Worm (Caenorhabditis elegans) whole organism, early embryonic: ENCODE data around the gene fzr-1.

Source experiments
- B0310.2 ChIP-seq: sonication (generic microtip); optimal IDR thresholded peaks from 2 replicates; lab custom pipeline; 2016; ENCODE audit warnings: mild to moderate bottlenecking, missing genetic modification characterization, missing compliant biosample characterization
- F13C5.2 ChIP-seq: sonication (generic microtip); optimal IDR thresholded peaks from 2 replicates; lab custom pipeline; 2017; ENCODE audit warnings: mild to moderate bottlenecking, missing genetic modification characterization, inconsistent platforms, missing compliant biosample characterization
- aly-1 ChIP-seq: sonication (generic microtip); optimal IDR thresholded peaks from 2 replicates; lab custom pipeline; 2016; ENCODE audit warnings: missing genetic modification characterization, missing compliant biosample characterization
- ama-1 ChIP-seq: fragments of 150-350 bp; optimal IDR thresholded peaks from 2 replicates; lab custom pipeline; 2014
- ceh-13 ChIP-seq: fragments of 200-800 bp; sonication (Bioruptor generic); optimal IDR thresholded peaks from 2 replicates; lab custom pipeline; 2018; ENCODE audit warnings: mild to moderate bottlenecking, missing genetic modification characterization, missing compliant biosample characterization
- ceh-36 ChIP-seq: sonication (generic microtip); optimal IDR thresholded peaks from 2 replicates; lab custom pipeline; 2016; ENCODE audit warnings: missing genetic modification characterization, inconsistent platforms, missing compliant biosample characterization
- ets-7 ChIP-seq: sonication (generic microtip); optimal IDR thresholded peaks from 2 replicates; lab custom pipeline; 2016; ENCODE audit warnings: missing genotype, missing genetic modification characterization, missing compliant biosample characterization
- flt-1 ChIP-seq: fragments of 200-800 bp; sonication (Bioruptor generic); IDR thresholded peaks from 2 replicates; pipeline ENCODE4 v1.3.6; 2022; ENCODE audit warnings: missing genetic modification characterization, missing compliant biosample characterization
- hmbx-1 ChIP-seq: sonication (generic microtip); optimal IDR thresholded peaks from 2 replicates; lab custom pipeline; 2016; ENCODE audit warnings: mild to moderate bottlenecking, missing genetic modification characterization, missing compliant biosample characterization
- hmg-4 ChIP-seq: fragments of 200-800 bp; sonication (Bioruptor generic); optimal IDR thresholded peaks from 2 replicates; lab custom pipeline; 2018; ENCODE audit warnings: mild to moderate bottlenecking, missing genetic modification characterization, missing compliant biosample characterization
- hnd-1 ChIP-seq: sonication (generic microtip); optimal IDR thresholded peaks from 2 replicates; lab custom pipeline; 2016; ENCODE audit warnings: missing genetic modification characterization, missing compliant biosample characterization
- pes-1 ChIP-seq: fragments of 200-800 bp; sonication (Bioruptor generic); IDR thresholded peaks from 2 replicates; pipeline ENCODE4 v1.3.6; 2022; ENCODE audit warnings: missing genetic modification reagents, missing genetic modification characterization, missing compliant biosample characterization
- scrt-1 ChIP-seq: fragments of 200-800 bp; sonication (Bioruptor generic); IDR thresholded peaks from 2 replicates; pipeline ENCODE4 v1.3.6; 2022; ENCODE audit warnings: missing genetic modification characterization, missing compliant biosample characterization
- sea-1 ChIP-seq: fragments of 200-800 bp; sonication (Bioruptor generic); conservative IDR thresholded peaks from 2 replicates; pipeline ENCODE4 v1.3.6; 2022; ENCODE audit warnings: missing genetic modification characterization, missing compliant biosample characterization
- tbx-11 ChIP-seq: fragments of 200-800 bp; sonication (Bioruptor generic); IDR thresholded peaks from 2 replicates; pipeline ENCODE4 v1.3.6; 2022; ENCODE audit warnings: missing genetic modification characterization, missing compliant biosample characterization
- tbx-37 ChIP-seq: fragments of 200-800 bp; sonication (Bioruptor generic); conservative IDR thresholded peaks from 2 replicates; pipeline ENCODE4 v1.3.6; 2022; ENCODE audit warnings: missing genetic modification reagents, missing genetic modification characterization, missing compliant biosample characterization
- tra-4 ChIP-seq: sonication (generic microtip); optimal IDR thresholded peaks from 2 replicates; lab custom pipeline; 2017; ENCODE audit warnings: missing genetic modification characterization, missing compliant biosample characterization

The fzr-1 gene

DNA sequence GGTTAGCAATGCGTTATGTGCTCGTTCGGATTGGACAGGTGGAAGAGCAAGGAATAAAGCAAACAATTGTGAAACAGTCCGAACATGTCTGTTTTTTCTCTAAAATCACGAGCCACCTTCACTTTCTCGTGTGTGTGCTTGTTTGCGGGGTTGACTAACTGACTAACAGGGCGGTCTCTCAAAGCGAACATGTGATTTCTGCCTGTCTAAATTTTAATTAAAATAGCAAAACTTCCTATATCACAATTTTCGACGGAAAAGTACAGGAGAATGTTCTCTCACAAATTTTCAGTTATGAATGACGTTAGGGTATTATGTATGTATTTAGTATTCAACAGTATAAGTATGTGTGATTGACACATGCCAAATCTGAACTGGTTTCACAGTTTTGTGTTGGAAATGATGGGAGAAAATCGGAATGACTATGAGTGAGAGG is 22.3 kb downstream of the fzr-1 start:
- no peak for TF ChIP-seq flt-1 (GFP tag; lab: Robert Waterston, UW)
- TF ChIP-seq F13C5.2 (tag; lab: Kevin White, UChicago): no peak
- TF ChIP-seq ama-1 (lab: Kevin White, UChicago): no peak
- no peak for TF ChIP-seq tbx-11 (GFP tag; lab: Robert Waterston, UW)
- TF ChIP-seq tbx-37 (GFP tag; lab: Robert Waterston, UW): no peak
- no peak for TF ChIP-seq B0310.2
- no peak for TF ChIP-seq ets-7 (tag; lab: Kevin White, UChicago)
- no peak for TF ChIP-seq ceh-13 (GFP tag; lab: Kevin White, UChicago)
- TF ChIP-seq ceh-36: no peak
- no peak for TF ChIP-seq pes-1 (GFP tag; lab: Robert Waterston, UW)
- no peak for TF ChIP-seq sea-1
- TF ChIP-seq hmbx-1: no peak
- no peak for TF ChIP-seq hnd-1 (tag; lab: Kevin White, UChicago)
- no peak for TF ChIP-seq hmg-4 (GFP tag; lab: Kevin White, UChicago)
- no peak for TF ChIP-seq aly-1 (tag; lab: Kevin White, UChicago)
- no peak for TF ChIP-seq scrt-1 (GFP tag; lab: Robert Waterston, UW)
- no peak for TF ChIP-seq tra-4

DNA sequence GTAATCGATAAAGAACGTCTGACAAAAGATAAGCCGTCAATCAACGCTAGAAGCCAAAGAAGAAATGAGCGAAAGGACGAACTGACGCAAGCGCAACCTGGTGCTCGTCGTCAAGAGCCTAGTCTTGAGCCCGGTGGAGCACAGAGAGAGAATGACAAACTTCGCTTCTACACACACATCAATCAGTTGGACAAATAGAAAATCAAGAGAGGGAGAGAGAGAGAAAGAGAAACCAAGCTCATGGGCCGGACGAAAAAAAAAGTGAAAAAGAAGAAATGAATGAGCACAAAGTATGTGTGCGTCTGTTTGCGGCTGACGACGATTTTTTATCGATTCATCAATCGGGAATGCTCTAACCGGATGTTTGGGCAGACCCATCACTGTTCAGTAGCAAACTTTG is 23.1 kb downstream of the fzr-1 start:
- TF ChIP-seq hmbx-1 (no peak), aly-1 (tag; lab: Kevin White, UChicago) (no peak), flt-1 (GFP tag; lab: Robert Waterston, UW) (no peak), hnd-1 (tag; lab: Kevin White, UChicago) (no peak), ets-7 (tag; lab: Kevin White, UChicago) (no peak), pes-1 (GFP tag; lab: Robert Waterston, UW) (no peak), F13C5.2 (tag; lab: Kevin White, UChicago) (no peak), hmg-4 (GFP tag; lab: Kevin White, UChicago) (no peak), ceh-13 (GFP tag; lab: Kevin White, UChicago) (no peak), ama-1 (lab: Kevin White, UChicago) (no peak)

DNA sequence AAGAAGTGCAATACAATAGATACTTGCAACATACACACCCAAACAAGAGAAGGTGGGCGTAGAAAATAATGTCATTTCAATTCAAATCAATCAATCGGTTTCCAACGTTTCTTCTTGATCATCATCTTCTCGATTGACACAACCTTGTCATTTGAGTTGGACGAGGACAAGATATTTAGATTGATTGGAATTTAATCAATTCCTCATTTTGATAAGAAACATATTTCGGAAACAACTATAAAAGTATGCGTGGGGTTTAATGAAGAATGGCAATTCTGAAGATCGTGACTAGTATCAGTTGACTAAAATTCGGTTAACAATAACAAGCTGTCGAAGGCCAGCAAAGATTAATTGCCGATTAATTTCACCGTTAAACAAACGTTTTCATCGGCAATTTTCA is 23.6 kb downstream of the fzr-1 start:
- TF ChIP-seq hmg-4 (GFP tag; lab: Kevin White, UChicago) (no peak), tbx-37 (GFP tag; lab: Robert Waterston, UW) (no peak), ets-7 (tag; lab: Kevin White, UChicago) (no peak), ceh-36 (no peak), hnd-1 (tag; lab: Kevin White, UChicago) (no peak), tbx-11 (GFP tag; lab: Robert Waterston, UW) (no peak)

DNA sequence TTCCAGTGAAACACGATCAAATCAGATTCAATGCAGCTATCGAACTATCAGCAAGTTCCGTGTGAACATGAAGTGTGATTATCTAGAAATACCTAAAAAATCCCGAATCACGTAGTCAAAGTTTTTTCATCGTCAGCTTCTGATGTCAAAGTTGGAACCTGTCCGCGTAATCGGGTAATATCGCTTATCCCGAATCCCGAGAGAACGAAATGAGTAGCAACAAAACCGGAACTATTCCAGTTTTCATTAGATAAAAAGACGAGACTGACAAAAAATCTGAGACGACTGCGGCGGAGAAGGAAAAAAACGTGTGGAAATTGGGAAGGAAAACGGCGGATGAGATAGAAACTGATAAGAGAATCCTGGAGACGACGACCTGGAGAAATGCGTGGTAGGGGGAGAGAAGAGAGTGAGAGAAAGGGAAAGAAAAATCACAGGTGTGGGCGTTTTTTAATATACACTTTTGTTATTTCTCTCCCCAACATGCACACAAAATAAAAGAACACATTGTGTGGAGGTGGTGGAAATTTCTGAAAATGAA is 24.2 kb downstream of the fzr-1 start:
- TF ChIP-seq hmg-4 (GFP tag; lab: Kevin White, UChicago) (peak; percentile 11), hnd-1 (tag; lab: Kevin White, UChicago) (no peak)

DNA sequence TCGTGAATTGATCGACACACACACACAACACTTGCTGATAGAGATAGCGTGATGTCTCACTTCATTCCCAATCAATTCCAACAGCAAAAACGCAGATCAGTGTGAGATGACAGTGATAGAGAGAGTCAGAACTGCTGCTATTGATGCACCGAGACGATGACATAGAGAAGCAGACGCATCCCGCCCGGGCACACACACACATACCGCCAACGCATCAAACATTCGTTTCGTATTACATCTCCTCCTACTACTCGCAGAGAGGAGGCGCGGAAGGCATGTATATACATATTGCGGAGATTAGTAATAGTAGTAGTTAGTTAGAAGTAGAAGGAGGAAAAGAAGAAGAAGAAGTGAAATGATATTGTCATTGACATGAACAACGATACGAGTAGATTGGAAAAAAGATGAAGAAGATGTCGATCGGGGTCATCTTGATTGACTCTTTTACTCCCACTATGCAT is 24.8 kb downstream of the fzr-1 start:
- no peak for TF ChIP-seq ama-1 (lab: Kevin White, UChicago)
- no peak for TF ChIP-seq pes-1 (GFP tag; lab: Robert Waterston, UW)
- no peak for TF ChIP-seq aly-1 (tag; lab: Kevin White, UChicago)
- TF ChIP-seq hmbx-1: no peak
- no peak for TF ChIP-seq ceh-36
- no peak for TF ChIP-seq tra-4
- no peak for TF ChIP-seq tbx-37 (GFP tag; lab: Robert Waterston, UW)
- no peak for TF ChIP-seq B0310.2
- no peak for TF ChIP-seq flt-1 (GFP tag; lab: Robert Waterston, UW)
- TF ChIP-seq scrt-1 (GFP tag; lab: Robert Waterston, UW): no peak
- TF ChIP-seq hnd-1 (tag; lab: Kevin White, UChicago): no peak
- TF ChIP-seq ceh-13 (GFP tag; lab: Kevin White, UChicago): no peak

DNA sequence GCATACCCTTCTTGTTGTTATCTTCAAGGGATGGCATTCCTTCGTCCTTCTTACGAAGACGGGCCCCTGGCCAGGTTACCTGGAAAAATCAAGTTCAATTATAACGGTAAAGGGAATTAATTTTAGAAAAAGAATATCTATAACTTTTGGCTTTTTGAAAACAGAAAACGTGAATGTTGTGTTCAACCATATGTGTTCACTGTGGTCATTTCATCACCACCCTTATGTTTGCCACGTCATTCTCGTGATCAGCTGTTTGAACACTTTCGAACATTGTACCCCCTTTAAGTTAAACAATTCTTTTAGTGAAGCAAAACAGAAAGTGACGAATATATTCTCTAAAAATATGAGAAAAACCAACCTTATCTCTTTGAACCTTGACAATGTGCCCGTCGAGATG is 25.5 kb downstream of the fzr-1 start:
- no peak for TF ChIP-seq F13C5.2 (tag; lab: Kevin White, UChicago)
- no peak for TF ChIP-seq tbx-37 (GFP tag; lab: Robert Waterston, UW)
- TF ChIP-seq aly-1 (tag; lab: Kevin White, UChicago): no peak

DNA sequence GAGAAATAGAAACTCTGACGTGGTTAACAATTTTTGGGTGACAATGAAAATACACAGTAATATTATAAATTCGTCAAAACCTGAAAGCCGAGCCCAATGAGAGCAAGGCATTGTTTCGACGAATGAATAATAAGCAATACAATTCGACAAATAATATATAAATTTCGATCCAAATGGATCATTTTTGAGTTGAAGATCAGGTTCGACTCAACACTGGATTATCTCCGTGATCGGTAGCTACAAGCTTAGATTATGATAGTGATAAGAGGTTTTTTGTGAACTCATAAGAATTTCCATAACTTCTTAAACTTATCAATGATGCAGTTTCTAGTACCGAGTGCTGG is 26.4 kb downstream of the fzr-1 start:
- TF ChIP-seq aly-1 (tag; lab: Kevin White, UChicago): no peak
- TF ChIP-seq hmbx-1: no peak
- no peak for TF ChIP-seq tra-4
- TF ChIP-seq ceh-13 (GFP tag; lab: Kevin White, UChicago): no peak
- TF ChIP-seq scrt-1 (GFP tag; lab: Robert Waterston, UW): no peak
- no peak for TF ChIP-seq F13C5.2 (tag; lab: Kevin White, UChicago)
- no peak for TF ChIP-seq tbx-11 (GFP tag; lab: Robert Waterston, UW)
- no peak for TF ChIP-seq hnd-1 (tag; lab: Kevin White, UChicago)
- no peak for TF ChIP-seq ceh-36
- no peak for TF ChIP-seq hmg-4 (GFP tag; lab: Kevin White, UChicago)

DNA sequence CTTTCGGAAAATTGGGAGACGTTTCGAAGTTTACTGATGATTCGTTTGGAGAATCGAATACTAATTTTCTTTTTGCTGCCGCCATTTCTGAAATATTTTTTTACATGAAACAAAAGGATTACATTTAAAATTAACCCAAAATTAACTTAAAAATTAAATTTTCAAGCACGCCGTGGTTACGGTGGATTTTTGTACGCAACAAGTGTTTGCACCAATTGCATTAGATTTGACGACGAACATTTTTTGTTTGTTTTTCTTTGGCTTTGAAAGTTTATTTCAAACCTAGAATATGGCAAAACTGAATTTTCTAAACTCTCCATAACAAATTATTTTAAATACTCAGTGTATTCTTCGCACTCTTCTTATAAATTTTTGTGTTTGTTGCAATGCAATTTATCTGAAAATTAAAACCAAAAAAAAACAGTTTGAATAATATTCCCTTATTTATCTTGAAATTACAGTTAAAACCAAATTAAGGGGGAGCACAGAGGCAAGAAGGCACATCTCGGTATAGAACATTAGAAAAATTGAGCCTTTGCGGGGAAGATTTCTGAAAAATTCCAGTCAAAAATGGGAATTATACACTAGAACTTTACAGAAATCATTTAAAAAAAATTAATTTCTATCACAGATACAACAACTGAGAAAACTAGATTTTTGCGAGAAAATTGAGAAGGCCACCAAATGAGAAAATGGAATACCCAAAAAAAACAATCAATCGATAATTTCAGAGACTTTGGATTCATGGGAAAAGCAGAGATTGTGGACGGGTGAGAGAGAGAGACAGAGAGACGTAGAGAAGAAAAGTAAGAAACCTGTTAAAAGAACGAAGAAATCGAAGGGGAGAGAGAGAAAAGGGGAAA is 27.0 kb downstream of the fzr-1 start, which contains the start of gene hal-3:
Gene hal-3, minus strand, starts transcription at position 87 of the 863 bp plus-strand sequence.
- TF ChIP-seq flt-1 (GFP tag; lab: Robert Waterston, UW) (no peak), hmg-4 (GFP tag; lab: Kevin White, UChicago) (no peak), ama-1 (lab: Kevin White, UChicago) (no peak), ceh-36 (no peak), pes-1 (GFP tag; lab: Robert Waterston, UW) (no peak), ets-7 (tag; lab: Kevin White, UChicago) (no peak), ceh-13 (GFP tag; lab: Kevin White, UChicago) (no peak), F13C5.2 (tag; lab: Kevin White, UChicago) (no peak), tbx-11 (GFP tag; lab: Robert Waterston, UW) (no peak), scrt-1 (GFP tag; lab: Robert Waterston, UW) (no peak), hnd-1 (tag; lab: Kevin White, UChicago) (no peak), sea-1 (no peak), tbx-37 (GFP tag; lab: Robert Waterston, UW) (no peak), aly-1 (tag; lab: Kevin White, UChicago) (no peak), hmbx-1 (no peak), B0310.2 (no peak)
